Fruit fly (Drosophila melanogaster): ENCODE data around the gene Klp3A.
A peak's percentile ranks its signal among the peaks of the same experiment; 100 is the strongest.

The Klp3A gene

DNA sequence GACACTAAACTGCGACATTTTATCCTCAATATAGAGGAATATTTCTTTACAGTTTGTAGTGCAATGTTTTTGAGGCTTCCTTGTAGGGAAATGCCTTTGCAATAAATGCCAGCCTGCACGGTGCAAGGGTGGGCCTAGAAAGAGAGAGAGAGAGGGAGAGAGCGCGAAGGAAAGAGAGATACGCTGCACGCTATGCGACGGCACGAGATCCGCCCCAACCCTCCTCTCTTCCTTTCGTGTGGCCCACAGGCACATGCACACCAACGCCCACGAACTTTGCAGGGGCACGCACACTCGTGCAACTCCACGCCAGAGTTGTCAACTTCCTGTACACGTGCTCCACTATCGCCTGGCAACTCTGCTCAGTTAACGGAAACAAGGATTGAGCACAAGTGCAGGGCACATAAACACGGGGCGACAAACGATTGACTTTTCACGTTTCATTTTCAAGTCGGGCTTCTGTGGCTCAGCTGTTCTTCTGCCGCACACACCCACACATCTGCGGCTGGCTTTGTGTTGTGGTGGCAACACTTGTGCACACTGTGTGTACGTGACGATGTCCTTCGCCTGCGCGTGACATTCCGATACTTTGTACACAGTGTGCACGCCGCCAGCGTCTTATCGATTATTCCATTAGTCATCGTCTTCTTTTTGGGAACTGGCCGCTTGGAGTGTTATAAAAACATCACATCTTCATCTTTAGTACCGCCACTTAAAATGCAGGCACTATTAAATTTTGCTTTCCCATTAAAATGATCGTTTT is 32.3 kb upstream of the Klp3A start (continued):
- TF ChIP-seq nom (GFP tag; optimal IDR thresholded peaks at IDR 0.05) (no peak), mam (GFP tag; optimal IDR thresholded peaks at IDR 0.05) (no peak), CG8290 (GFP tag; optimal IDR thresholded peaks at IDR 0.05) (no peak), CG8290 (tag; optimal IDR thresholded peaks at IDR 0.05) (no peak), ftz-f1 (GFP tag; optimal IDR thresholded peaks at IDR 0.05) (no peak), gt (GFP tag; IDR thresholded peaks at IDR 0.05) (no peak), dati (GFP tag; IDR thresholded peaks at IDR 0.05) (no peak), CG6791 (GFP tag; IDR thresholded peaks at IDR 0.05; ENCODE audit: partially characterized antibody) (0 out of 3 replicates have a peak, but pooled peaks have one; percentile 46), CG14667 (GFP tag; IDR thresholded peaks at IDR 0.05) (no peak), CG7556 (GFP tag; optimal IDR thresholded peaks at IDR 0.05) (no peak), dysf (GFP tag; IDR thresholded peaks at IDR 0.05) (peak; percentile 30; the same call in 1 of the 3 replicates), E2f2 (GFP tag; IDR thresholded peaks at IDR 0.05) (no peak), Xbp1 (GFP tag; optimal IDR thresholded peaks at IDR 0.05) (no peak), chn (GFP tag; optimal IDR thresholded peaks at IDR 0.05) (peak; percentile 1), Max (GFP tag; optimal IDR thresholded peaks at IDR 0.05) (no peak), CG17612 (GFP tag; IDR thresholded peaks at IDR 0.05) (no peak), disco-r (GFP tag; optimal IDR thresholded peaks at IDR 0.05) (no peak), exex (tag; optimal IDR thresholded peaks at IDR 0.05) (no peak), CG7271 (tag; optimal IDR thresholded peaks at IDR 0.05) (no peak), seq (GFP tag; IDR thresholded peaks at IDR 0.05) (peak; percentile 18; the same call in 1 of the 2 replicates), chinmo (GFP tag; IDR thresholded peaks at IDR 0.05; ENCODE audit: partially characterized antibody) (0 out of 4 replicates have a peak, but pooled peaks have one; percentile 22), inv (GFP tag; IDR thresholded peaks at IDR 0.05; ENCODE audit: partially characterized antibody) (no peak; the same call in 1 of the 2 replicates), Hr39 (optimal IDR thresholded peaks at IDR 0.05) (no peak), CHES-1-like (GFP tag; optimal IDR thresholded peaks at IDR 0.05) (no peak), Eip74EF (GFP tag; optimal IDR thresholded peaks at IDR 0.05) (no peak), pum (GFP tag; optimal IDR thresholded peaks at IDR 0.05) (no peak), CG9932 (GFP tag; IDR thresholded peaks at IDR 0.05) (no peak), her (GFP tag; optimal IDR thresholded peaks at IDR 0.05) (no peak), cg (GFP tag; optimal IDR thresholded peaks at IDR 0.05) (peak; percentile 51), Dip3 (GFP tag; optimal IDR thresholded peaks at IDR 0.05) (no peak), mirr (GFP tag; optimal IDR thresholded peaks at IDR 0.05) (no peak), tin (GFP tag; optimal IDR thresholded peaks at IDR 0.05) (no peak), bab2 (GFP tag; optimal IDR thresholded peaks at IDR 0.05) (no peak), CG11695 (GFP tag; IDR thresholded peaks at IDR 0.05) (no peak), CG18599 (GFP tag; optimal IDR thresholded peaks at IDR 0.05) (peak; percentile 18), grn (GFP tag; optimal IDR thresholded peaks at IDR 0.05) (no peak), stwl (tag; optimal IDR thresholded peaks at IDR 0.05) (peak; percentile 39), CG11696 (GFP tag; IDR thresholded peaks at IDR 0.05) (no peak), CG8478 (optimal IDR thresholded peaks at IDR 0.05) (no peak), Awh (GFP tag; IDR thresholded peaks at IDR 0.05) (no peak), fd64A (GFP tag; optimal IDR thresholded peaks at IDR 0.05) (no peak), CG9817 (tag; optimal IDR thresholded peaks at IDR 0.05) (no peak), ems (GFP tag; optimal IDR thresholded peaks at IDR 0.05) (no peak), pb (GFP tag; optimal IDR thresholded peaks at IDR 0.05) (no peak), CG16815 (GFP tag; optimal IDR thresholded peaks at IDR 0.05) (no peak), CG18476 (GFP tag; optimal IDR thresholded peaks at IDR 0.05) (no peak), odd (GFP tag; optimal IDR thresholded peaks at IDR 0.05) (no peak), sima (GFP tag; optimal IDR thresholded peaks at IDR 0.05) (no peak), CG3163 (GFP tag; optimal IDR thresholded peaks at IDR 0.05) (no peak), sd (tag; optimal IDR thresholded peaks at IDR 0.05) (no peak), CG8944 (GFP tag; optimal IDR thresholded peaks at IDR 0.05) (no peak)

Measured in whole organism, embryonic.